Fruit fly (Drosophila melanogaster) whole organism, prepupa: Measurements from ENCODE around the gene CG15547.

Experiments used
- CG10631 ChIP-seq: fragments of 200-800 bp; sonication (Bioruptor generic); optimal IDR thresholded peaks from 2 replicates; lab custom pipeline; 2016; ENCODE audit warnings: missing biosample characterization, missing genetic modification characterization
- CG10669 ChIP-seq: fragments of 200-800 bp; sonication (Bioruptor generic); optimal IDR thresholded peaks from 3 replicates; lab custom pipeline; 2018; ENCODE audit warnings: missing biosample characterization, mild to moderate bottlenecking, missing genetic modification characterization, moderate library complexity
- CG11294 ChIP-seq: fragments of 200-800 bp; sonication (Bioruptor generic); IDR thresholded peaks from 2 replicates; pipeline ENCODE4 v1.3.6; 2022; ENCODE audit warnings: missing biosample characterization, missing genetic modification characterization
- CG11762 ChIP-seq: fragments of 200-800 bp; sonication (Bioruptor generic); optimal IDR thresholded peaks from 3 replicates; lab custom pipeline; 2016; ENCODE audit warnings: missing biosample characterization, missing genetic modification characterization; ENCODE audit not compliant: insufficient read depth
- CG15336 ChIP-seq: fragments of 200-800 bp; sonication (Bioruptor generic); IDR thresholded peaks from 2 replicates; pipeline ENCODE4 v1.3.6; 2022; ENCODE audit warnings: missing biosample characterization, missing genetic modification characterization
- CG1621 ChIP-seq: fragments of 200-800 bp; sonication (Bioruptor generic); optimal IDR thresholded peaks from 3 replicates; lab custom pipeline; 2018; ENCODE audit warnings: missing biosample characterization, mild to moderate bottlenecking, missing genetic modification characterization
- CG3032 ChIP-seq: fragments of 200-800 bp; optimal IDR thresholded peaks from 2 replicates; lab custom pipeline; 2019; ENCODE audit warnings: missing biosample characterization, mild to moderate bottlenecking, missing genetic modification characterization, moderate library complexity
- CG31627 ChIP-seq: fragments of 200-800 bp; sonication (Bioruptor generic); optimal IDR thresholded peaks from 3 replicates; lab custom pipeline; 2016; ENCODE audit warnings: missing biosample characterization, missing genetic modification characterization
- CG32006 ChIP-seq: fragments of 200-800 bp; sonication (Bioruptor generic); optimal IDR thresholded peaks from 3 replicates; lab custom pipeline; 2017; ENCODE audit warnings: missing biosample characterization, mild to moderate bottlenecking, missing genetic modification characterization
- CG3919 ChIP-seq: fragments of 200-800 bp; sonication (Bioruptor generic); optimal IDR thresholded peaks from 3 replicates; lab custom pipeline; 2016; ENCODE audit warnings: missing biosample characterization, missing genetic modification characterization
- CG4318 ChIP-seq: fragments of 200-800 bp; sonication (Bioruptor generic); optimal IDR thresholded peaks from 3 replicates; lab custom pipeline; 2017; ENCODE audit warnings: missing biosample characterization, mild to moderate bottlenecking, missing genetic modification characterization
- CG6163 ChIP-seq: fragments of 200-800 bp; sonication (Bioruptor generic); IDR thresholded peaks from 3 replicates; pipeline ENCODE4 v1.3.6; 2022; ENCODE audit warnings: missing biosample characterization, missing genetic modification characterization
- CG6792 ChIP-seq: fragments of 200-800 bp; sonication (Bioruptor generic); optimal IDR thresholded peaks from 3 replicates; lab custom pipeline; 2016; ENCODE audit warnings: missing biosample characterization, missing genetic modification characterization
- CG6854 ChIP-seq: fragments of 200-800 bp; sonication (Bioruptor generic); optimal IDR thresholded peaks from 2 replicates; lab custom pipeline; 2017; ENCODE audit warnings: missing biosample characterization, mild to moderate bottlenecking, missing genetic modification characterization
- CG7368 ChIP-seq: fragments of 200-800 bp; sonication (Bioruptor generic); optimal IDR thresholded peaks from 3 replicates; lab custom pipeline; 2016; ENCODE audit warnings: missing biosample characterization, missing genetic modification characterization
- CG8119 ChIP-seq: fragments of 200-800 bp; sonication (Bioruptor generic); IDR thresholded peaks from 3 replicates; pipeline ENCODE4 v1.3.6; 2022; ENCODE audit warnings: missing biosample characterization, missing genetic modification characterization
- CG8319 ChIP-seq: fragments of 200-800 bp; sonication (Bioruptor generic); optimal IDR thresholded peaks from 3 replicates; lab custom pipeline; 2016; ENCODE audit warnings: missing biosample characterization, missing genetic modification characterization
- CG8632 ChIP-seq: fragments of 200-800 bp; sonication (Bioruptor generic); optimal IDR thresholded peaks from 3 replicates; lab custom pipeline; 2016; ENCODE audit warnings: missing biosample characterization, missing genetic modification characterization
- Eip75B ChIP-seq: fragments of 200-800 bp; sonication (Bioruptor generic); optimal IDR thresholded peaks from 3 replicates; lab custom pipeline; 2016; ENCODE audit warnings: missing biosample characterization, missing genetic modification characterization
- Eip78C ChIP-seq: fragments of 200-800 bp; sonication (Bioruptor generic); peaks from one replicate; lab custom pipeline; 2016; ENCODE audit warnings: missing biosample characterization, missing genetic modification characterization
- Eip93F ChIP-seq: fragments of 200-800 bp; sonication (Bioruptor generic); optimal IDR thresholded peaks from 2 replicates; lab custom pipeline; 2016; ENCODE audit warnings: missing biosample characterization, mild to moderate bottlenecking, missing genetic modification characterization
- Ets96B ChIP-seq: fragments of 200-800 bp; optimal IDR thresholded peaks from 2 replicates; lab custom pipeline; 2019; ENCODE audit warnings: missing biosample characterization, mild to moderate bottlenecking, missing genetic modification characterization, moderate library complexity
- Gug ChIP-seq: fragments of 200-800 bp; sonication (Bioruptor generic); IDR thresholded peaks from 2 replicates; pipeline ENCODE4 v1.3.6; 2022; ENCODE audit warnings: missing biosample characterization, missing genetic modification characterization
- Hr38 ChIP-seq: sonication (Bioruptor generic); optimal IDR thresholded peaks from 2 replicates; lab custom pipeline; 2016; ENCODE audit warnings: missing biosample characterization, missing genetic modification characterization
- Hr39 ChIP-seq: fragments of 200-800 bp; sonication (Bioruptor generic); optimal IDR thresholded peaks from 2 replicates; lab custom pipeline; 2016; ENCODE audit warnings: missing biosample characterization, missing genetic modification characterization
- Hr4 ChIP-seq: fragments of 200-800 bp; sonication (Bioruptor generic); optimal IDR thresholded peaks from 3 replicates; lab custom pipeline; 2016; ENCODE audit warnings: missing biosample characterization, missing genetic modification characterization
- Lpt ChIP-seq: fragments of 200-800 bp; sonication (Bioruptor generic); optimal IDR thresholded peaks from 3 replicates; lab custom pipeline; 2016; ENCODE audit warnings: missing biosample characterization, missing genetic modification characterization
- Met ChIP-seq: fragments of 200-800 bp; sonication (Bioruptor generic); optimal IDR thresholded peaks from 3 replicates; lab custom pipeline; 2016; ENCODE audit warnings: missing biosample characterization, missing genetic modification characterization
- OdsH ChIP-seq: fragments of 200-800 bp; sonication (Bioruptor generic); optimal IDR thresholded peaks from 3 replicates; lab custom pipeline; 2016; ENCODE audit warnings: missing biosample characterization, missing genetic modification characterization
- Smox ChIP-seq: fragments of 200-800 bp; sonication (Bioruptor generic); optimal IDR thresholded peaks from 3 replicates; lab custom pipeline; 2016; ENCODE audit warnings: missing biosample characterization, missing genetic modification characterization
- Sox102F ChIP-seq: fragments of 200-800 bp; sonication (Bioruptor generic); optimal IDR thresholded peaks from 2 replicates; lab custom pipeline; 2016; ENCODE audit warnings: missing biosample characterization, mild to moderate bottlenecking, missing genetic modification characterization
- Sox14 ChIP-seq: fragments of 200-800 bp; sonication (Bioruptor generic); optimal IDR thresholded peaks from 3 replicates; lab custom pipeline; 2016; ENCODE audit warnings: missing biosample characterization, missing genetic modification characterization
- achi ChIP-seq: fragments of 200-800 bp; sonication (Bioruptor generic); optimal IDR thresholded peaks from 3 replicates; lab custom pipeline; 2016; ENCODE audit warnings: missing biosample characterization, missing genetic modification characterization
- cyc ChIP-seq: fragments of 200-800 bp; sonication (Bioruptor generic); optimal IDR thresholded peaks from 3 replicates; lab custom pipeline; 2016; ENCODE audit warnings: missing biosample characterization, missing genetic modification characterization
- dac ChIP-seq: fragments of 200-800 bp; sonication (Bioruptor generic); optimal IDR thresholded peaks from 2 replicates; lab custom pipeline; 2017; ENCODE audit warnings: missing biosample characterization, mild to moderate bottlenecking, missing genetic modification characterization
- eg ChIP-seq: fragments of 200-800 bp; sonication (Bioruptor generic); IDR thresholded peaks from 3 replicates; pipeline ENCODE4 v1.3.6; 2022; ENCODE audit warnings: missing biosample characterization, missing genetic modification characterization
- esn ChIP-seq: fragments of 200-800 bp; sonication (Bioruptor generic); optimal IDR thresholded peaks from 2 replicates; lab custom pipeline; 2016; ENCODE audit warnings: missing biosample characterization, mild to moderate bottlenecking, missing genetic modification characterization, moderate library complexity
- fd59A ChIP-seq: fragments of 200-800 bp; sonication (Bioruptor generic); optimal IDR thresholded peaks from 2 replicates; lab custom pipeline; 2017; ENCODE audit warnings: missing biosample characterization, mild to moderate bottlenecking, missing genetic modification characterization, missing genetic modification reagents
- fkh ChIP-seq: fragments of 200-800 bp; sonication (Bioruptor generic); optimal IDR thresholded peaks from 3 replicates; lab custom pipeline; 2017; ENCODE audit warnings: missing biosample characterization, mild to moderate bottlenecking, missing genetic modification characterization, moderate library complexity
- lz ChIP-seq: fragments of 200-800 bp; sonication (Bioruptor generic); optimal IDR thresholded peaks from 3 replicates; lab custom pipeline; 2016; ENCODE audit warnings: missing biosample characterization, missing genetic modification characterization
- net ChIP-seq: fragments of 200-800 bp; sonication (Bioruptor generic); optimal IDR thresholded peaks from 3 replicates; lab custom pipeline; 2016; ENCODE audit warnings: missing biosample characterization, missing genetic modification characterization
- pdm3 ChIP-seq: fragments of 200-800 bp; sonication (Bioruptor generic); optimal IDR thresholded peaks from 3 replicates; lab custom pipeline; 2016; ENCODE audit warnings: missing biosample characterization, missing genetic modification characterization
- ss ChIP-seq, 2 experiments: fragments of 200-800 bp; sonication (Bioruptor generic); optimal IDR thresholded peaks; 2 replicates in 1 of 2; 3 replicates in 1 of 2; lab custom pipeline; 2017 to 2018; ENCODE audit warnings: mild to moderate bottlenecking in 2 of 2, missing biosample characterization in 2 of 2, missing genetic modification characterization in 2 of 2, moderate library complexity in 1 of 2
- svp ChIP-seq: fragments of 200-800 bp; sonication (Bioruptor generic); peaks from one replicate; lab custom pipeline; 2016; ENCODE audit warnings: missing biosample characterization, missing genetic modification characterization
- topi ChIP-seq: fragments of 200-800 bp; sonication (Bioruptor generic); optimal IDR thresholded peaks from 3 replicates; lab custom pipeline; 2016; ENCODE audit warnings: missing biosample characterization, missing genetic modification characterization

Gene CG15547

DNA sequence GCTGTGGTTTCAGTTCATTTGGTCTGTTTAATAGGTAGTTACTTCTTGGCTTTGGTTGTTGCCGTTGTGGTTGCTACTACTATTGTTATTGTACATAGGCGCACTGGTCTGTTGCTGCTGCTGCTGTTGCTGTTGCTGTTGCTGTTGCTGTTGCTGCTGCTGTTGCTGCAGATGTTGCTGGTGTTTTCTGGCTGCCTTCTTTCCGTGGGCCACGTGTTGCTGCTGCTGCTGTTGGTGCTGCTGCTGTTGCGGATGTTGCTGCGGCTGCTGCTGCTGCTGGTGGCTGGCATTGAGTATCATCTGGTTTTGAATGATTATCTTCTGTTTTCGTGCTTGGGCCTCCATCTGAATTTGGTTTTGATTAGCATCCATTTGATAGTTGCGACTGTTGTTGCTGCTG lies 5.2 kb downstream of the CG15547 start:
- no peak for TF ChIP-seq CG7368 (GFP tag; lab: Kevin White, UChicago)
- TF ChIP-seq svp (GFP tag; lab: Kevin White, UChicago), result no peak
- no peak for TF ChIP-seq CG11762 (GFP tag; lab: Kevin White, UChicago)
- no peak for TF ChIP-seq Eip93F (GFP tag; lab: Kevin White, UChicago)
- no peak for TF ChIP-seq CG10669 (GFP tag; lab: Kevin White, UChicago)
- no peak for TF ChIP-seq Hr4 (GFP tag; lab: Kevin White, UChicago)
- TF ChIP-seq Sox14 (GFP tag; lab: Kevin White, UChicago), result no peak
- TF ChIP-seq fd59A (GFP tag; lab: Kevin White, UChicago), result no peak
- no peak for TF ChIP-seq Ets96B (tag; lab: Kevin White, UChicago)
- TF ChIP-seq CG6163, result no peak
- TF ChIP-seq OdsH (GFP tag; lab: Kevin White, UChicago), result no peak
- no peak for TF ChIP-seq CG6854 (GFP tag; lab: Kevin White, UChicago)
- TF ChIP-seq pdm3 (GFP tag; lab: Kevin White, UChicago), result no peak
- no peak for TF ChIP-seq CG8319 (GFP tag; lab: Kevin White, UChicago)
- TF ChIP-seq Hr38 (GFP tag; lab: Kevin White, UChicago), result no peak
- no peak for TF ChIP-seq CG3032 (tag; lab: Kevin White, UChicago)
- TF ChIP-seq CG8119 (GFP tag; lab: Robert Waterston, UW), result no peak
- no peak for TF ChIP-seq CG8632 (GFP tag; lab: Kevin White, UChicago)
- TF ChIP-seq fkh (GFP tag; lab: Kevin White, UChicago), result no peak

DNA sequence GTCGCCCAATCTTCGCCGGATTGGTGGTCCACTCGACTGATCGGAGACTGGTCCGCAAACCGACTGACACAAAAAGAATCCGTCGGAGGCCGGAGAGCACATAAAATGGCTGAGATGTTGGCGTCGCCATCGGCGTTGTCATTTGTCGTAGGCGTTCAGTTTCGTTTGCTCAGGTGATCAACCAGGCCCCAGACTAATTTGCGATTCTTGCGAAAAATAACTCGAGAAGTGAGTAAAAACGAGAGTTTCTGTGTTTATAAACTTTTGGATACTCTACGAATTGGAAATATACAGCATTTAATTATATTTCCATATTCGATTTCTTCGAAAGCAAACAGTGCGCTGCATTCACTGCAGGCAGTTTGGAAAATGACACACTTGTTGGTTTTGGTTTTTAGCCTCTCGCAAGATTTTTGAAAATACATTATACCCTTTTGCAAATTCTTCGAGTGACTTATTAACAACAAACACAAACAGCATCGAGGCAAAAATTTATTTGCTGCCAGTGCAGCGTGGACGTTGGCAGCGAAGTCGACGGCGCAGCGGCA lies 7.1 kb downstream of the CG15547 start, which contains the start of gene CG15546:
Gene CG15546, minus strand, starts transcription at position 51 of the 548 bp plus-strand sequence.
- no peak for TF ChIP-seq Sox102F (GFP tag; lab: Kevin White, UChicago)
- TF ChIP-seq CG8319 (GFP tag; lab: Kevin White, UChicago), result no peak
- no peak for TF ChIP-seq ss (GFP tag; optimal IDR thresholded peaks at IDR 0.05; lab: Kevin White, UChicago)
- peak; percentile 28 for TF ChIP-seq Hr39 (GFP tag; lab: Kevin White, UChicago)
- peak; percentile 34 for TF ChIP-seq svp (GFP tag; lab: Kevin White, UChicago)
- TF ChIP-seq eg, result peak; percentile 82
- TF ChIP-seq CG31627 (GFP tag; lab: Kevin White, UChicago), result peak; percentile 37
- peak; percentile 44 for TF ChIP-seq Eip78C (GFP tag; lab: Kevin White, UChicago)
- TF ChIP-seq CG11294 (GFP tag; lab: Robert Waterston, UW), result peak; percentile 75; the same call in 1 of the 2 replicates
- TF ChIP-seq cyc, result no peak
- TF ChIP-seq CG6163, result peak; percentile 71; the same call in 2 of the 3 replicates
- peak; percentile 24 for TF ChIP-seq OdsH (GFP tag; lab: Kevin White, UChicago)
- TF ChIP-seq CG4318, result no peak
- TF ChIP-seq Ets96B (tag; lab: Kevin White, UChicago), result no peak
- no peak for TF ChIP-seq CG3032 (tag; lab: Kevin White, UChicago)
- no peak for TF ChIP-seq Lpt (GFP tag; lab: Kevin White, UChicago)
- TF ChIP-seq fkh (GFP tag; lab: Kevin White, UChicago), result no peak
- no peak for TF ChIP-seq Met (GFP tag; lab: Kevin White, UChicago)
- no peak for TF ChIP-seq Sox14 (GFP tag; lab: Kevin White, UChicago)
- peak; percentile 50; the same call in 1 of the 2 replicates for TF ChIP-seq Gug
- TF ChIP-seq CG6792 (GFP tag; lab: Kevin White, UChicago), result no peak
- peak; percentile 0 for TF ChIP-seq lz (GFP tag; lab: Kevin White, UChicago)
- peak; percentile 10 for TF ChIP-seq Smox (GFP tag; lab: Kevin White, UChicago)
- peak; percentile 26 for TF ChIP-seq pdm3 (GFP tag; lab: Kevin White, UChicago)
- TF ChIP-seq CG10631 (GFP tag; lab: Kevin White, UChicago), result no peak
- TF ChIP-seq esn (GFP tag; lab: Kevin White, UChicago), result peak; percentile 2
- no peak for TF ChIP-seq CG8632 (GFP tag; lab: Kevin White, UChicago)
- peak; percentile 2 for TF ChIP-seq CG3919 (GFP tag; lab: Kevin White, UChicago)
- no peak for TF ChIP-seq dac (GFP tag; lab: Kevin White, UChicago)
- no peak for TF ChIP-seq CG1621
- no peak for TF ChIP-seq Hr38 (GFP tag; lab: Kevin White, UChicago)
- TF ChIP-seq CG32006 (GFP tag; lab: Kevin White, UChicago), result peak; percentile 42
- TF ChIP-seq topi (GFP tag; lab: Kevin White, UChicago), result peak; percentile 21
- peak; percentile 18 for TF ChIP-seq net (GFP tag; lab: Kevin White, UChicago)
- peak; percentile 73 for TF ChIP-seq CG15336 (GFP tag; lab: Robert Waterston, UW)
- TF ChIP-seq Eip75B (GFP tag; lab: Kevin White, UChicago), result no peak
- peak; percentile 53 for TF ChIP-seq CG8119 (GFP tag; lab: Robert Waterston, UW)
- TF ChIP-seq achi (GFP tag; lab: Kevin White, UChicago), result no peak
- TF ChIP-seq, all 60 proteins: peak for 19
